Worm (Caenorhabditis elegans): Measurements from ENCODE around the gene xnd-1.

xnd-1 gene

DNA sequence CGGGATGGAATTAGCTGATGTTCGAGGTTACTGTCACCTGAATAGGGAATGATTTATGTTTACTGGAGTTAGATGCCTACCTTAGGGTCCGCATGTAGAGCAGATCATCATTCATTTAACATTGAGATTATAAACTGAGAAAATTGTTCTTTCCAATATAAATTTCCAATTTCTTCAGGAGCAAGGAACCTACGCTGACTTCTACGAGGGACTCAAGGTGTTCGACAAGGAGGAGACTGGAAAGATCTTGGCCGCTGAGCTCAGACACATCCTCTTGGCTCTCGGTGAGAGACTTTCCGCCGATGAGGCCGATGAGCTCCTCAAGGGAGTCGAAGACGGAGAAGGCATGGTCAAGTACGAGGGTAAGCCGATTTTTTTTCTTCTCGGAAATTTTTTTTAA is 37.8 kb upstream of the xnd-1 start:
- TF ChIP-seq lin-29 (GFP tag; IDR thresholded peaks at IDR 0.05) (no peak), set-16 (GFP tag; IDR thresholded peaks at IDR 0.05) (peak; percentile 50), unc-62 (GFP tag; optimal IDR thresholded peaks at IDR 0.05 in 1 of 2) (peak in 1 of 2 experiments; percentile 68), unc-62 (tag; optimal IDR thresholded peaks at IDR 0.05) (no peak), rbr-2 (tag; optimal IDR thresholded peaks at IDR 0.05) (no peak), F10B5.3 (tag; optimal IDR thresholded peaks at IDR 0.05) (no peak)

ce11 chrIII:5568265-5568664 is 36.0 kb upstream of the xnd-1 start:
- 0 out of 2 replicates have a peak, but pooled peaks have one; percentile 35 for TF ChIP-seq arid-1 (GFP tag; conservative IDR thresholded peaks at IDR 0.05)
- no peak for TF ChIP-seq nhr-76 (tag; optimal IDR thresholded peaks at IDR 0.05)
- peak; percentile 55; the same call in 1 of the 2 replicates for TF ChIP-seq egl-43 (GFP tag; IDR thresholded peaks at IDR 0.05)
- TF ChIP-seq fos-1 (tag; optimal IDR thresholded peaks at IDR 0.05) = no peak
- TF ChIP-seq mep-1 (tag; optimal IDR thresholded peaks at IDR 0.05) = no peak

ce11 chrIII:5568679-5569078 is 35.6 kb upstream of the xnd-1 start, which contains the start of gene nspb-12:
Gene nspb-12 (minus strand): TSS chrIII:5568779.
- peak; percentile 1 for TF ChIP-seq aha-1 (tag)
- TF ChIP-seq ama-1 (optimal IDR thresholded peaks at IDR 0.05) = no peak
- no peak for TF ChIP-seq egl-43 (GFP tag; IDR thresholded peaks at IDR 0.05)
- no peak for TF ChIP-seq ZK546.5 (tag; optimal IDR thresholded peaks at IDR 0.05)
- TF ChIP-seq lin-29 (GFP tag; IDR thresholded peaks at IDR 0.05) = no peak
- TF ChIP-seq sdz-12 (GFP tag; optimal IDR thresholded peaks at IDR 0.05) = no peak
- no peak for TF ChIP-seq hlh-30 (tag; optimal IDR thresholded peaks at IDR 0.05; ENCODE audit: insufficient read depth)
- no peak for TF ChIP-seq spr-3 (GFP tag; optimal IDR thresholded peaks at IDR 0.05)

DNA sequence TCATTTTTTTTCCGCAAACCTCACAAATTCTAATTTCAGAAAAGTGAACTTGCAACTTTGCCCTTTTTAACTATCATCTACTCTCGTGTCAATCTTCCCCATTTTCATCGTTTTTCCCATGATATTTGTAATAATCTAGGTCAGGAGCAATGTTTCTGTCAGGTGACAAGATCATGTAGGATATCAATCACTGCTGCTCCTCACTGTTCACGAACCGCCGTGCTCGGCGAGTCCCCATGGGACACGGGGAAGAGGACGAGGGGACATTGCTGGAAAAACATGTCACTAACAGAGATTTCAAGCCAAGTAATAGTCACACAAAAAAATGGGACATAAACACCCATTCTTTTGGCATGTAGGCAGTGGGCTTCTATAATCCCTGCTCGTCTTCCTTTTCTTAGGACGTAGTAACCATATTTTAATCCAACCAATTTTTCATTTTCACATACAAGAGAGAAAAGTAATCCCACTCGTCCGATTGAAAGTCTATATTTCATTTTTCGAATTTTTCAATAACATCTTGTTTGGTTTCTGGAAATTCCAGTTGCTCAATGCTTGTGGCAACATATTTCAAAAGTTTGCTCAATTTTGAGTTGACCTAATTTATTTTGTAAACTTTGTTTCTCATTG is 33.3 kb upstream of the xnd-1 start:
- TF ChIP-seq unc-62 (GFP tag; optimal IDR thresholded peaks at IDR 0.05 in 1 of 2) (peak in 1 of 2 experiments; percentile 86), unc-62 (tag; optimal IDR thresholded peaks at IDR 0.05) (no peak), ceh-20 (GFP tag; IDR thresholded peaks at IDR 0.05) (peak; percentile 48; the same call in 1 of the 2 replicates), lim-7 (GFP tag; IDR thresholded peaks at IDR 0.05) (no peak), hlh-30 (tag; optimal IDR thresholded peaks at IDR 0.05; ENCODE audit: insufficient read depth) (peak; percentile 10), egl-43 (GFP tag; IDR thresholded peaks at IDR 0.05) (no peak)

DNA sequence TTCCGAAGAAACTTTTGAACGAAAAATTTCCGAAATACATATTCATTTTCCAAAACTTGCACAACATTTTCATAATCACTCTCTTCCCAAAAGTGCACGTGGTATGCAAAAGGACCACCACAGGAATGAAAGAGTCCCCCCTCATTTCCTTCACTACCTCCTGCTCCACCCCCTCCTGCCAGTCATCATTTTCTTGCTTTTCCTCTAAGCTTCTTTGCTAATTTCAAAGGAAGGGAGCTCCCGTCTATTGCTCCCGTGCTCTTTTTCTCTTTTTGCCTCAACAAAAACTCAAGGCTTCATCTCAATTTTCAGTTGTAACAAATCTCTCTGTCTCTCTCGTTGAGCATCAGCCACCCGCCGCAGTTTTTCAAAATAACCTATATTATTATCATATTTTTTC is 31.5 kb upstream of the xnd-1 start:
- TF ChIP-seq ceh-62 (tag; optimal IDR thresholded peaks at IDR 0.05) = no peak
- TF ChIP-seq lin-38 (GFP tag; IDR thresholded peaks at IDR 0.05) = no peak
- no peak for TF ChIP-seq mxl-2 (GFP tag; conservative IDR thresholded peaks at IDR 0.05)
- no peak for TF ChIP-seq F44E2.7 (GFP tag; IDR thresholded peaks at IDR 0.05)
- TF ChIP-seq jun-1 (tag; optimal IDR thresholded peaks at IDR 0.05) = no peak
- TF ChIP-seq hlh-30 (tag; optimal IDR thresholded peaks at IDR 0.05; ENCODE audit: insufficient read depth) = peak; percentile 52
- peak; percentile 57 for TF ChIP-seq aha-1 (tag)

DNA sequence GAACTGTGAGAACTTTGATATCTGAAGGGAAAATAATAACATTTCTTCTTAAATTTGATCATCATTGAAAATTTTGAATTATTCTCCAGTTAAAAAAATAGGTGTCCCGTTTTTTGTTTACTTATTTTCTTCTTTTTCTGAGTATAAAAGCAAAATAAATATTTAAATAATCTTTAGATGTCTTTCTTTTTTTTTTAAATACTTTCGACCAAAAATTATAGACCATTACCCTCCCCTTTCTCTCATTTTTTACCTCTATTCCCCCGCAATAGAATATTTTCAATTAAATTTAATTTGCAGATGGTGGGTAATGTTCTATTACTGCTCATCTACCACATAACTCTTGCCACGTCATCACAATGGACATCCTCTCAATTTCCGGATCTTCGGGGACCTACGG is 30.6 kb upstream of the xnd-1 start, which contains the start of gene molo-1:
Gene molo-1, plus strand, starts transcription at position 301 of the 400 bp plus-strand sequence.
- no peak for TF ChIP-seq dve-1 (tag; optimal IDR thresholded peaks at IDR 0.05; ENCODE audit: insufficient read depth)
- TF ChIP-seq Y5F2A.4 (GFP tag; optimal IDR thresholded peaks at IDR 0.05) = no peak
- no peak for TF ChIP-seq ztf-11 (tag; optimal IDR thresholded peaks at IDR 0.05)
- TF ChIP-seq skn-1 (tag; optimal IDR thresholded peaks at IDR 0.05) = no peak
- no peak for TF ChIP-seq ctbp-1 (GFP tag; IDR thresholded peaks at IDR 0.05)
- no peak for TF ChIP-seq mep-1 (tag; optimal IDR thresholded peaks at IDR 0.05)
- TF ChIP-seq nhr-42 (GFP tag; IDR thresholded peaks at IDR 0.05) = no peak
- TF ChIP-seq arid-1 (GFP tag; conservative IDR thresholded peaks at IDR 0.05) = no peak
- no peak for TF ChIP-seq ceh-82 (tag; optimal IDR thresholded peaks at IDR 0.05)
- TF ChIP-seq gei-8 (GFP tag; optimal IDR thresholded peaks at IDR 0.05) = no peak
- TF ChIP-seq set-16 (GFP tag; IDR thresholded peaks at IDR 0.05) = no peak
- no peak for TF ChIP-seq saeg-2 (GFP tag; IDR thresholded peaks at IDR 0.05)
- no peak for TF ChIP-seq pqm-1 (tag; optimal IDR thresholded peaks at IDR 0.05)
- no peak for TF ChIP-seq spr-3 (GFP tag; optimal IDR thresholded peaks at IDR 0.05)

All from whole organism, L4 larva.